Fruit fly (Drosophila melanogaster): ENCODE data around the gene trol.

Gene trol

DNA sequence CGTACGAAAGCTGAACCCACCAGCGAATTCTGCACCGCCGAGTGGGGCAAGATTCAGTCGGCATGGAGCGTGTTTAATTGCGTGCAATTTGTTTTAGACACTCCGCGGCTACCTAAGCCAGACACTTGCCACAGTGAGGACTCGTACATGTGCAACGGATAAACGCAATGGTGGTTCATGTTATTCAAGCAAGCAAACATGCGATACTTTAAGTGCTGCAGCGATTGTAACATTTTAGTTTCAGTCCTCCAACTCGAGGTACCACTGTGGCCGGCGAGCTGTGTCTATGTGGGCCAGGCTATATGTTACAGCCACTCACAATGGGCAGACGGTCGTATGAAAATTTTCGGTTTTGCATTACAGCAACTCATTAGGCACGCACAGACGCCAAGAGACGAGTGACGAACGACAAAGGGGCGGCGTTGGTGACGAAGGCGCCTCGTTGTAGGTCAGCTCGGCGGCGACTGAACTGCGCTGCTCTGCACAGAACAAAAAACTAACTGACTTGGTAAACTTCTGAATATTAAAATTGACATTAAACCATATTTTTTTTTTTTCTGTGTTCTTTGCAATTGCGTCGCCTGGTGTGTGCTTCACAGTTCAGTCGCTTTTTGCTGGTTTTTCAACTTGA, 11.3 kb downstream of the trol start:
- TF ChIP-seq psq (optimal IDR thresholded peaks at IDR 0.05) (no peak), CG8478 (optimal IDR thresholded peaks at IDR 0.05) (no peak), pan (optimal IDR thresholded peaks at IDR 0.05) (no peak), usp (GFP tag; optimal IDR thresholded peaks at IDR 0.05) (no peak), Dll (optimal IDR thresholded peaks at IDR 0.05) (no peak), EcR (GFP tag; optimal IDR thresholded peaks at IDR 0.05) (no peak)

DNA sequence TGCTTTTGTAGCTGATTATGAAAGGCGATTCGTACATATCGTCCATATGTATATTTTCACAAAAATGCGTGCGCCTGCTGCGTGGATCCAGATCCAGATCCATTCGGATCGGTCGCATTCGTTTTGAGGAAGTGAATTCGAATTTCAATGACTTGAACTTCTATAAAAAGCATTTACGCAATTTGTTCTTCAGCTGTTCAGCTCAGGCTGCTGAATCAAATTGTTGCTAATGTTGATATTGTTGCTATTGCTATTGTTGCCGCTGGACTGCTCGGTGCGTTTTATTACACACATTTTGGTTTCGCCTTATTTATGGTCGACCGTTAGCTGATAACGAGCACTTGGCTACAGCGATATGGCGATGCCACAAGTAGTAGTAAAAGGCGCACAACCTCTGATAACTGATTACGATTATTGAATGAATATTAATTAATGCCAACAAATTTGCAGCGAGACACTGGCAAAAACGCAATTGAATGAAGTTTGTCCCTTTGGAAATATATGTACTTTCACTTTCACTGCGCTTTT, 13.9 kb downstream of the trol start:
- TF ChIP-seq pan (optimal IDR thresholded peaks at IDR 0.05): no peak
- no peak for TF ChIP-seq EcR (GFP tag; optimal IDR thresholded peaks at IDR 0.05)
- no peak for TF ChIP-seq Dll (optimal IDR thresholded peaks at IDR 0.05)
- TF ChIP-seq psq (optimal IDR thresholded peaks at IDR 0.05): no peak
- TF ChIP-seq usp (GFP tag; optimal IDR thresholded peaks at IDR 0.05): no peak
- TF ChIP-seq CG8478 (optimal IDR thresholded peaks at IDR 0.05): no peak

DNA sequence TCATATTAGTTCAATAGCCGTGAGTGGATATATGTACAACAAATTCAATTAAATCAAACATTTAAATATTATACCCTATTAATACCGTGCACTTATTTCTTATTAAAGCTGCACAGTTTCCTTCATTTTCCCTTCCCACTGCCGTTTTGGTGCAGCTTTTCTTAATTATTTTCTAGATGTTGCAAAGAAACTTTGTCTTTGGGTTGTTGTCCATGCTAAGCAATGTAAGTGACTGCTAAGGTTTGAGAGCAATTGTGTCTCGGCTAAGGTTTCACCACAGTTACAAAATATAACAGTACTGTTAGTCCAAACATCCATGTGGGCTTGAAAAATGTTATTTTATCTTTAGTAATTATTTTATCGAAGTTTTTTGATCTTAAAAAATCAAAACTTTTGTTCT, 20.8 kb downstream of the trol start:
- TF ChIP-seq CG8478 (optimal IDR thresholded peaks at IDR 0.05) (no peak), psq (optimal IDR thresholded peaks at IDR 0.05) (no peak), usp (GFP tag; optimal IDR thresholded peaks at IDR 0.05) (no peak), pan (optimal IDR thresholded peaks at IDR 0.05) (no peak), Dll (optimal IDR thresholded peaks at IDR 0.05) (no peak), EcR (GFP tag; optimal IDR thresholded peaks at IDR 0.05) (no peak)

DNA sequence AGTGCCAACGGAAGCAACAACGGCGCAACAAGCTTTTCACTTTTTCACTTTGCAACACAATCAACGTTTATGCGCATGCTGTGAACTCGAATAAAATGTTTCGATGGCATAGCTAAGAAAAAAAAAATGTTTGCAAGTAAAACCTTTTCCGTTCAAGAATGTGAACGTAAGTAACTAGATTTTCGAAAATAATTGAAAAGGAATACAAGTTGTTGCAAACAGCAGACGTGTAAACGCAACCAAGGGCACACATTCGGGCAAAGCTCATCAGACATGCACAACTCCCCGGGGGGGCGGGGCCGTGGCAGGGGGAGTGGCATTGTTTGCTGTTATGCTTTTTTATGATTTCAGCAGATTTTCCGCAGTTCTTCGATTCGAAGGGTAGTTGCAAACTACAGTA, 26.9 kb downstream of the trol start:
- TF ChIP-seq pan (optimal IDR thresholded peaks at IDR 0.05) (no peak), Dll (optimal IDR thresholded peaks at IDR 0.05) (no peak), psq (optimal IDR thresholded peaks at IDR 0.05) (no peak), CG8478 (optimal IDR thresholded peaks at IDR 0.05) (no peak), EcR (GFP tag; optimal IDR thresholded peaks at IDR 0.05) (no peak), usp (GFP tag; optimal IDR thresholded peaks at IDR 0.05) (no peak)

DNA sequence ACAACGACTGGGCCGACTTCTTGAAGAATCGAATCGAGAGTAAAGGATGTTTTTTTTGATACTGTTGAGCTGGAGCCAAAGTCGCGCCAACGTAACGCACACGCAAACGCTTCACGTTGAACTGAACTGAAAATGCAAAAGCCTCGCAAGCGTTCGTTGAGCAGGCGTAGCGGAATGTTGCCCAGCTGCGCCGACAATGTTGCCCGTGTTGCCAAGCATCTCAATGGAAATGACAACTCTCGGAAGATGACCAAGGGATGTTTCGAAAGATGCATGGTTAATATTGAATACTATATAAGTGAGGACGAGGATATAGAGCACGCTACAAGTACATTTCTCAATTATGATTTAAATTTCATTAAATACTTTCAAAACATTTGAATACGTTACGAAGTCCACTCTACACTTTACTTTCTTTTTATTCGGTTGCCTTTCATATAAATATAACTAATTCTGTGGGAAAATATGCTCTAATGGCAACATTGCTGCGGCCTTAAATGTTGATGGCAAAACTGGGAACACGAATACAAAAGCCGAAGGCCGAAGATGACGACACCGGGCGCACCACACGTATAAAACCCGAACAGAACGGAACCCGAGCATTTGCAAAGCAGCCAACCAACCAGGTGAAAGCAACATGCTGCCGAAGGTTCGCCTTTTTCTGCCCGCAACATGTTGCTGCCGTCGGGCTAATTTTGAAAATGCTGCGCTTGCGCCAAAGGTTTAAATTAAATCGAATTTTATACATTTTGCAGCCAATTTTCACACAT, 27.5 kb downstream of the trol start:
- TF ChIP-seq usp (GFP tag; optimal IDR thresholded peaks at IDR 0.05): no peak
- no peak for TF ChIP-seq EcR (GFP tag; optimal IDR thresholded peaks at IDR 0.05)
- no peak for TF ChIP-seq Dll (optimal IDR thresholded peaks at IDR 0.05)
- no peak for TF ChIP-seq pan (optimal IDR thresholded peaks at IDR 0.05)
- TF ChIP-seq CG8478 (optimal IDR thresholded peaks at IDR 0.05): no peak
- TF ChIP-seq psq (optimal IDR thresholded peaks at IDR 0.05): no peak

DNA sequence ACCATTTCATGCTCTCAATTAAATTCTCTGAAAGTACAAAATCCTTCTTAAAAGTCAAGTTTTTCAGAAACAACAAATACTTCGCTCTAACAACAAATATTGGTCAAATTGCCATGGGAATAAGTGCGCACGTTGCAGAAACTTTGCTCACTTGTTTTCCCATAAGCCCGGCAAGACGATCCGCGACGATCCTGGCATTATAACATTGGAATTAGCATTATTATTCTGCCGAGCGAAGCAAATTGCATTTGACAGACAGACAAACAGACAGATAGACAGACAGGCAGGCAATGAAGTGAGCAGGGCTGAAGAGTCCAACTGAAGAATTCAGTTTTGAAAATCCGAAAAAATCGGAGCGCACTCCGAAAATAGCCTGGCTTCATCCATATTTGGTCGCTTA, 29.0 kb downstream of the trol start:
- TF ChIP-seq psq (optimal IDR thresholded peaks at IDR 0.05) (no peak), Dll (optimal IDR thresholded peaks at IDR 0.05) (no peak), EcR (GFP tag; optimal IDR thresholded peaks at IDR 0.05) (no peak), CG8478 (optimal IDR thresholded peaks at IDR 0.05) (no peak)

DNA sequence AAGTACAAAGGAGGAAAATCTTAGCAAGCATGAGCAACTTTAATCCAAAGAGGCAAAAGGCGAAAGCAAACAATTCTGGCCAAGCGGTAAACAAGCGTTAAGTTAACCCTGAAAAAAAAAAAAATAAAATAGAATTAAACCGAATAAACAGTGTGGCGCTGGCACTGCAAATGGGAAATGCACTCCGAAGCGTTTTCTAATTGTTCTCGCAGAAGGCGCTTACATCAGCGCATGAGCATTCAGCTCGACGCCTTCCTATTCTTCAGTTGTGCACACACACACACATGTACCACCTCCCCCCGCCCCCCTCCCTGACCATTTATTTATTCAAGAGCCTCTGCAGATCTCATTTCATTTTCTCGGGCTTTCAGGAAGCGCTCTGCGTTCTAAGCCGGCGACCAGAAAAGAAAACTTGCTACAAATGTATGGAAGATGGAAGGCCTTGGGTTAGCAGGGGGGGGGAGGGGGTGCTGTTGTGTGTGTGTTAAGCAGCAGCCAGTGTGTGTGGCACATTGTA, 33.9 kb downstream of the trol start:
- TF ChIP-seq EcR (GFP tag; optimal IDR thresholded peaks at IDR 0.05): no peak
- no peak for TF ChIP-seq usp (GFP tag; optimal IDR thresholded peaks at IDR 0.05)
- no peak for TF ChIP-seq Dll (optimal IDR thresholded peaks at IDR 0.05)
- no peak for TF ChIP-seq psq (optimal IDR thresholded peaks at IDR 0.05)
- TF ChIP-seq CG8478 (optimal IDR thresholded peaks at IDR 0.05): no peak
- TF ChIP-seq pan (optimal IDR thresholded peaks at IDR 0.05): no peak

DNA sequence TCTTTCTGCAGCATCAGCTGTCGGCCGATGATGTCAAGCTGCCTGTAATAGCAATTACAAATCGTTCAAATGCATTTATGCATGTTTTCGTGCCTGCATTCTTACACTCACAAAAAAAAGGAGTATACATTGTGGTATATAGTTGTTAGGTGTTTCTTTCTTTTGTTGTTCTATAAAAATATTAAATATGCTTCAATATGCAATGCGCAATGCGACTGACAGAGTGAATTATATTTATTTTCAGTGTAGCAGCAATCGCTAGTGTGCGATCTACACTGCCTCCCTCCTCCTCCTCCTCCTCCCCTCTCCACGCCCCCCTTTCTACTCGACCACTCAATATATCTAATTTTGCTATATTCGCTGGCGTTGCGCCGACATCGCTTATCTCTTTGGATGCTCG, 36.3 kb downstream of the trol start:
- TF ChIP-seq pan (optimal IDR thresholded peaks at IDR 0.05) (no peak), CG8478 (optimal IDR thresholded peaks at IDR 0.05) (no peak), Dll (optimal IDR thresholded peaks at IDR 0.05) (no peak), psq (optimal IDR thresholded peaks at IDR 0.05) (no peak), EcR (GFP tag; optimal IDR thresholded peaks at IDR 0.05) (no peak), usp (GFP tag; optimal IDR thresholded peaks at IDR 0.05) (no peak)

DNA sequence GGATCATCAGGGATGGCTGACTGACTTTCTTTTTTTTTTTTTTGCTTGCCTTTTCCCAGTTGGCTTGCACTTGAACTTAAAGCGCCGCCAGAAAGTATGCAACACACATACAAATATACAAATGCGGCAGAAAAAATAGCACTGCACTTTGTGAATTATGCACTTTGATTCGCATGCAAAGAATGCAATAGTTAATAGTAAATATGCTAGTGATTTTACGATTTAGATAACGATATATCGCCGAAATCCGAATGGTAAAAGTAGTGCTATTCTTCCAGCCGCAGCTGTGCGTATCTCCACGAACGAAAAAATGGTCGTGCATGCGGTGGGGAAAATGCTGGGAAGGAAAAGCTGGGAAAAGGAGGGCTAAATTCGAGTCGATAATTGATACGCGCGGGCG, 41.8 kb downstream of the trol start:
- TF ChIP-seq psq (optimal IDR thresholded peaks at IDR 0.05) (no peak), CG8478 (optimal IDR thresholded peaks at IDR 0.05) (no peak)

DNA sequence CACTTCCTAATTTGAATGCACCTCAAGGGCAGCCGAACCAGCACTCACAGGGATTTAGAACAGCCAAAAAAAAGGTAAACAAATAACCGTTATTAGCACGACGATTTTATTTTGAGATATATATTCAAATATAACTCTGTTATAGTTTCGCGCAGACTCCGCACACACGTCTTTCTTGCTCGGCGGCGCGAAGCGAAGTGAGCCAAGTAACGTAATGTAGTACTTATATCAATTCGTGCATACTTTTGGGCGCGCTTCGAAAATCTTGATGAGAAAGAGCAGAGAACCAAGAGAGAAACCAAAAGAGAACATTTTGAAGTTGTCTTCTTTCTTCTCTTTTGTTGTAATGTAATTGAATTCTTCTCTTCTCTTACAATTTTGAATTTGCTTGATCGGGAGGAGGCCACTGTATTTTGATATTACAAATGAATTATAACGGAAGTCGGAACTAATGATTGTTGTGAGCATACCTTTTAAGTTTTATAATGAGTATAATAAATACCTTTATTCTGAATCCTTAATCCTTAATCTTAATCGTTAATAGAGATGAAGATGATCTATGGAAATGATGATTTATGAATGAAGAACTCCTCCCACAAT, 75.3 kb downstream of the trol start, which contains the start of gene boi:
Gene boi (minus strand): TSS at position 201 of the 600 bp plus-strand sequence.
- TF ChIP-seq psq (optimal IDR thresholded peaks at IDR 0.05) (no peak), CG8478 (optimal IDR thresholded peaks at IDR 0.05) (no peak), usp (GFP tag; optimal IDR thresholded peaks at IDR 0.05) (no peak), Dll (optimal IDR thresholded peaks at IDR 0.05) (no peak), pan (optimal IDR thresholded peaks at IDR 0.05) (no peak), EcR (GFP tag; optimal IDR thresholded peaks at IDR 0.05) (no peak)

DNA sequence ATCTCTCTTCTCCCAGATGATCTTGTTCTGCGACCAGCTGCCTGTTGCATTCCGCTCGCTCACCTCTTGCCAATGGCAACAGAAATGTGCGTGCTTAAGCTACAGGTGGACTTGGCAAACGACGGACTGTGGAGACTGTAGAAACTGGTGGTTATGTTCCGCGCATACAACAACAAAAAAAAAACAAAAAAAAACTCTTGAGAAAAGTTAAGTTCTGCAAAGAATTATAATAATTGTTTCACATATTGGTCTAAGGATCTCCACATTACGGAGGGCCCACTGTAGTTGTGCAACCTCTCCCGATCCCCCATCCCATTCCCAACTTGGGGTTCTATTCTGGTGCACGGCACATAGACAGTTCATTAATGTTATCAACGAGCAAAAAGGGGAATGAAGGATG, 76.7 kb downstream of the trol start:
- no peak for TF ChIP-seq CG8478 (optimal IDR thresholded peaks at IDR 0.05)
- TF ChIP-seq psq (optimal IDR thresholded peaks at IDR 0.05): no peak
- no peak for TF ChIP-seq usp (GFP tag; optimal IDR thresholded peaks at IDR 0.05)
- TF ChIP-seq pan (optimal IDR thresholded peaks at IDR 0.05): no peak
- no peak for TF ChIP-seq Dll (optimal IDR thresholded peaks at IDR 0.05)
- TF ChIP-seq EcR (GFP tag; optimal IDR thresholded peaks at IDR 0.05): no peak

DNA sequence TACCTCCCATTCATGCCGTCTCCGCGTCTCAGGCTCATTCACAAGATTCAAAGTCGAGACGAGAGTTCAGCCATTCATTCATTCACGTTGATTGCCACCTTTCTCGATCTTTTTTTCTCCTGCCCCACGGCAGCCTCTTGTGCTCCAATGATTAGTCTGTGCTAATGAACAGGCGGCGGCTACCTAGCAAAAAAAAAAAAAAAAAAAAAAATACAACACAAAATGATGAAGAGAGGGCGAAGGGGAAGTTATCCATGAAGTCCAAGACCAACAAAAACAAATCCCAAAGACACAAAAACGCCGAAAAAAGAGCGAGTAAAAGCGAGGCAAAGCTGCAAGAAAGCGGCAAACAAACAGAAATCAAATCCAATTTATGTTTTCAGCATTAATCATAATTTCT, 78.3 kb downstream of the trol start:
- no peak for TF ChIP-seq psq (optimal IDR thresholded peaks at IDR 0.05)
- TF ChIP-seq CG8478 (optimal IDR thresholded peaks at IDR 0.05): no peak
- TF ChIP-seq usp (GFP tag; optimal IDR thresholded peaks at IDR 0.05): no peak
- no peak for TF ChIP-seq Dll (optimal IDR thresholded peaks at IDR 0.05)
- no peak for TF ChIP-seq EcR (GFP tag; optimal IDR thresholded peaks at IDR 0.05)
- TF ChIP-seq pan (optimal IDR thresholded peaks at IDR 0.05): no peak

Data from whole organism.